Worm (Caenorhabditis elegans) whole organism, L4 larva: ENCODE measurements around the gene T15B7.8.

ENCODE experiments used
- D1046.2 ChIP-seq: fragments of 200-800 bp; sonication (Bioruptor generic); IDR thresholded peaks from 2 replicates; pipeline ENCODE4 v1.3.6; 2022; ENCODE audit warnings: missing genetic modification characterization, missing compliant biosample characterization
- F26F4.8 ChIP-seq: fragments of 200-800 bp; sonication (Bioruptor generic); conservative IDR thresholded peaks from 2 replicates; pipeline ENCODE4 v1.3.6; 2022; ENCODE audit warnings: missing genetic modification characterization, missing compliant biosample characterization
- F44E2.7 ChIP-seq: fragments of 200-800 bp; sonication (Bioruptor generic); IDR thresholded peaks from 2 replicates; pipeline ENCODE4 v2.1.2; 2022; ENCODE audit warnings: missing genetic modification characterization, missing compliant biosample characterization
- T20F7.1 ChIP-seq: fragments of 200-800 bp; sonication (Bioruptor generic); optimal IDR thresholded peaks from 2 replicates; lab custom pipeline; 2018; ENCODE audit warnings: mild to moderate bottlenecking, missing genetic modification characterization, missing compliant biosample characterization
- ZK546.5 ChIP-seq, 2 experiments: sonication (generic microtip); optimal IDR thresholded peaks; 2 replicates each; lab custom pipeline; 2017; ENCODE audit warnings: missing biosample characterization in 2 of 2, missing genetic modification characterization in 2 of 2
- aha-1 ChIP-seq: fragments of 150-350 bp; peaks from one replicate; lab custom pipeline; 2014; ENCODE audit warnings: missing biosample characterization, missing genetic modification characterization
- aly-2 ChIP-seq: sonication (generic microtip); optimal IDR thresholded peaks from 2 replicates; lab custom pipeline; 2018; ENCODE audit warnings: missing biosample characterization, missing genetic modification characterization
- arid-1 ChIP-seq: fragments of 200-800 bp; sonication (Bioruptor generic); conservative IDR thresholded peaks from 2 replicates; pipeline ENCODE4 v1.3.6; 2022; ENCODE audit warnings: missing genetic modification reagents, missing genetic modification characterization, missing compliant biosample characterization
- attf-4 ChIP-seq: sonication (generic microtip); optimal IDR thresholded peaks from 3 replicates; lab custom pipeline; 2017; ENCODE audit warnings: missing biosample characterization, missing genetic modification characterization
- ceh-44 ChIP-seq: fragments of 200-800 bp; sonication (Bioruptor generic); IDR thresholded peaks from 2 replicates; pipeline ENCODE4 v1.3.6; 2022; ENCODE audit warnings: missing genetic modification reagents, missing genetic modification characterization, missing compliant biosample characterization
- ces-1 ChIP-seq: fragments of 150-350 bp; sonication (generic microtip); optimal IDR thresholded peaks from 4 replicates; lab custom pipeline; 2014; ENCODE audit warnings: missing biosample characterization, missing genetic modification reagents, missing genetic modification characterization
- dmd-6 ChIP-seq: fragments of 200-800 bp; sonication (Bioruptor generic); IDR thresholded peaks from 2 replicates; pipeline ENCODE4 v1.3.6; 2022; ENCODE audit warnings: missing genetic modification reagents, missing genetic modification characterization, missing compliant biosample characterization
- dmd-9 ChIP-seq: fragments of 200-800 bp; sonication (Bioruptor generic); IDR thresholded peaks from 2 replicates; pipeline ENCODE4 v1.3.6; 2022; ENCODE audit warnings: missing genetic modification reagents, missing genetic modification characterization, missing compliant biosample characterization
- duxl-1 ChIP-seq: sonication (generic microtip); optimal IDR thresholded peaks from 2 replicates; lab custom pipeline; 2016; ENCODE audit warnings: mild to moderate bottlenecking, missing genetic modification characterization, moderate library complexity, missing compliant biosample characterization; ENCODE audit not compliant: poor library complexity
- dve-1 ChIP-seq: sonication (generic microtip); optimal IDR thresholded peaks from 2 replicates; lab custom pipeline; 2017; ENCODE audit warnings: antibody characterized with exemption, mild to moderate bottlenecking, missing genetic modification characterization, missing compliant biosample characterization; ENCODE audit not compliant: insufficient read depth
- fkh-10 ChIP-seq: fragments of 150-350 bp; optimal IDR thresholded peaks from 2 replicates; lab custom pipeline; 2014; ENCODE audit warnings: missing biosample characterization, missing genetic modification reagents, missing genetic modification characterization
- fos-1 ChIP-seq: fragments of 150-350 bp; optimal IDR thresholded peaks from 2 replicates; lab custom pipeline; 2014; ENCODE audit warnings: missing biosample characterization, missing genetic modification characterization
- gei-8 ChIP-seq: fragments of 200-800 bp; sonication (Bioruptor generic); optimal IDR thresholded peaks from 2 replicates; lab custom pipeline; 2018; ENCODE audit warnings: mild to moderate bottlenecking, missing genetic modification characterization, missing compliant biosample characterization
- hlh-30 ChIP-seq: sonication (generic microtip); optimal IDR thresholded peaks from 2 replicates; lab custom pipeline; 2017; ENCODE audit warnings: antibody characterized with exemption, mild to moderate bottlenecking, missing genetic modification characterization, missing compliant biosample characterization; ENCODE audit not compliant: insufficient read depth
- lim-7 ChIP-seq: fragments of 200-800 bp; sonication (Bioruptor generic); IDR thresholded peaks from 2 replicates; pipeline ENCODE4 v1.3.6; 2022; ENCODE audit warnings: missing genetic modification characterization, missing compliant biosample characterization
- lin-1 ChIP-seq: fragments of 200-800 bp; sonication (Bioruptor generic); IDR thresholded peaks from 2 replicates; pipeline ENCODE4 v1.3.6; 2022; ENCODE audit warnings: missing genetic modification reagents, missing genetic modification characterization, missing compliant biosample characterization
- lin-29 ChIP-seq: fragments of 200-800 bp; sonication (Bioruptor generic); IDR thresholded peaks from 2 replicates; pipeline ENCODE4 v1.3.6; 2022; ENCODE audit warnings: missing genetic modification reagents, missing genetic modification characterization, missing compliant biosample characterization
- lin-38 ChIP-seq: fragments of 200-800 bp; sonication (Bioruptor generic); IDR thresholded peaks from 2 replicates; pipeline ENCODE4 v1.3.6; 2022; ENCODE audit warnings: missing genetic modification reagents, missing genetic modification characterization, missing compliant biosample characterization
- lsy-2 ChIP-seq, 2 experiments: fragments of 150-350 bp in 1 of 2; sonication (generic microtip) in 1 of 2; optimal IDR thresholded peaks; 2 replicates each; lab custom pipeline; 2014 to 2017; ENCODE audit warnings: missing biosample characterization in 2 of 2, missing genetic modification characterization in 2 of 2
- madf-5 ChIP-seq, 2 experiments: fragments of 200-800 bp; sonication (Bioruptor generic); IDR thresholded peaks; 2 replicates each; pipeline ENCODE4 v1.3.6; 2022; ENCODE audit warnings: missing compliant biosample characterization in 2 of 2, missing genetic modification characterization in 2 of 2
- madf-9 ChIP-seq: fragments of 200-800 bp; sonication (Bioruptor generic); conservative IDR thresholded peaks from 2 replicates; pipeline ENCODE4 v1.3.6; 2022; ENCODE audit warnings: missing genetic modification reagents, missing genetic modification characterization, missing compliant biosample characterization
- mes-2 ChIP-seq: sonication (generic microtip); optimal IDR thresholded peaks from 2 replicates; lab custom pipeline; 2016; ENCODE audit warnings: missing genotype, mild to moderate bottlenecking, missing genetic modification characterization, missing compliant biosample characterization; ENCODE audit not compliant: poor library complexity, severe bottlenecking
- mxl-3 ChIP-seq: fragments of 200-800 bp; sonication (Bioruptor generic); optimal IDR thresholded peaks from 2 replicates; lab custom pipeline; 2018; ENCODE audit warnings: mild to moderate bottlenecking, missing genetic modification characterization, missing compliant biosample characterization
- nhr-11 ChIP-seq: fragments of 150-350 bp; optimal IDR thresholded peaks from 2 replicates; lab custom pipeline; 2014; ENCODE audit warnings: missing biosample characterization, missing genetic modification characterization
- nhr-25 ChIP-seq: sonication (generic microtip); optimal IDR thresholded peaks from 2 replicates; lab custom pipeline; 2017; ENCODE audit warnings: missing genetic modification characterization, mild to moderate bottlenecking, missing compliant biosample characterization, antibody characterized with exemption, moderate library complexity, borderline replicate concordance; ENCODE audit not compliant: insufficient read depth
- nhr-28 ChIP-seq: fragments of 150-350 bp; optimal IDR thresholded peaks from 2 replicates; lab custom pipeline; 2014; ENCODE audit warnings: missing biosample characterization, missing genetic modification characterization
- nhr-42 ChIP-seq: fragments of 200-800 bp; sonication (Bioruptor generic); IDR thresholded peaks from 2 replicates; pipeline ENCODE4 v1.3.6; 2022; ENCODE audit warnings: missing genetic modification characterization, missing compliant biosample characterization
- nhr-6 ChIP-seq: fragments of 150-350 bp; optimal IDR thresholded peaks from 2 replicates; lab custom pipeline; 2014; ENCODE audit warnings: missing biosample characterization, missing genetic modification characterization
- nhr-77 ChIP-seq: fragments of 150-350 bp; optimal IDR thresholded peaks from 2 replicates; lab custom pipeline; 2014; ENCODE audit warnings: missing biosample characterization, missing genetic modification characterization
- php-3 ChIP-seq: fragments of 200-800 bp; sonication (Bioruptor generic); IDR thresholded peaks from 2 replicates; pipeline ENCODE4 v1.3.6; 2022; ENCODE audit warnings: missing genetic modification reagents, missing genetic modification characterization, missing compliant biosample characterization
- pqm-1 ChIP-seq: sonication (generic microtip); optimal IDR thresholded peaks from 2 replicates; lab custom pipeline; 2017; ENCODE audit warnings: missing biosample characterization, missing genetic modification characterization
- skn-1 ChIP-seq: fragments of 150-350 bp; optimal IDR thresholded peaks from 2 replicates; lab custom pipeline; 2014; ENCODE audit warnings: missing biosample characterization, missing genetic modification characterization
- snpc-4 ChIP-seq: fragments of 150-350 bp; optimal IDR thresholded peaks from 2 replicates; lab custom pipeline; 2014; ENCODE audit warnings: missing biosample characterization, missing genetic modification characterization
- unc-130 ChIP-seq: sonication (generic microtip); optimal IDR thresholded peaks from 2 replicates; lab custom pipeline; 2016; ENCODE audit warnings: missing genetic modification reagents, missing genetic modification characterization, missing compliant biosample characterization
- unc-62 ChIP-seq, 3 experiments: fragments of 150-350 bp in 1 of 3; sonication (generic microtip); optimal IDR thresholded peaks in 2 of 3; peaks in 1 of 3; 1 replicate in 1 of 3; 2 replicates in 2 of 3; lab custom pipeline; 2014 to 2017; ENCODE audit warnings: missing biosample characterization in 3 of 3, missing genetic modification characterization in 3 of 3, missing genetic modification reagents in 3 of 3, missing genotype in 1 of 3
- zfp-3 ChIP-seq: fragments of 200-800 bp; sonication (Bioruptor generic); conservative IDR thresholded peaks from 2 replicates; pipeline ENCODE4 v1.3.6; 2022; ENCODE audit warnings: missing genetic modification reagents, missing genetic modification characterization, missing compliant biosample characterization

Gene T15B7.8

ce11 chrV:6813862-6814261 lies 7.7 kb upstream of the T15B7.8 start:
- TF ChIP-seq unc-62 (GFP tag; optimal IDR thresholded peaks at IDR 0.05 in 1 of 2; lab: Kevin White, UChicago) (peak in 1 of 2 experiments; percentile 37), unc-62 (tag; optimal IDR thresholded peaks at IDR 0.05; lab: Kevin White, UChicago) (no peak), snpc-4 (no peak), nhr-42 (GFP tag; lab: Robert Waterston, UW) (no peak), aha-1 (tag; lab: Kevin White, UChicago) (peak; percentile 65), dmd-9 (GFP tag; lab: Robert Waterston, UW) (no peak), skn-1 (tag; lab: Kevin White, UChicago) (no peak), lim-7 (GFP tag; lab: Robert Waterston, UW) (no peak), nhr-28 (tag; lab: Kevin White, UChicago) (no peak), F44E2.7 (GFP tag; lab: Robert Waterston, UW) (no peak)
- TF ChIP-seq, all 104 proteins: peak for 2

- TF ChIP-seq duxl-1 (tag; lab: Kevin White, UChicago), result no peak
- TF ChIP-seq attf-4, result no peak
- no peak for TF ChIP-seq arid-1 (GFP tag; lab: Robert Waterston, UW)
- no peak for TF ChIP-seq gei-8
- TF ChIP-seq nhr-11 (tag; lab: Kevin White, UChicago), result no peak
- no peak for TF ChIP-seq T20F7.1 (GFP tag; lab: Kevin White, UChicago)
- TF ChIP-seq aly-2, result no peak
- TF ChIP-seq ces-1 (GFP tag; lab: Kevin White, UChicago), result no peak
- TF ChIP-seq madf-5 (GFP tag; IDR thresholded peaks at IDR 0.05; lab: Robert Waterston, UW), result no peak
- TF ChIP-seq lsy-2 (tag; optimal IDR thresholded peaks at IDR 0.05; lab: Kevin White, UChicago), result no peak
- TF ChIP-seq dve-1 (tag; lab: Kevin White, UChicago), result no peak
- no peak for TF ChIP-seq unc-130
- no peak for TF ChIP-seq nhr-25 (tag; lab: Kevin White, UChicago)
- no peak for TF ChIP-seq mxl-3 (GFP tag; lab: Kevin White, UChicago)
- no peak for TF ChIP-seq hlh-30
- no peak for TF ChIP-seq lin-1
- no peak for TF ChIP-seq lin-38 (GFP tag; lab: Robert Waterston, UW)
- TF ChIP-seq, all 104 proteins: peak for 0
These were observed 4.4 kb upstream of the T15B7.8 start, which contains the start of gene dmsr-14 for ce11 chrV:6817184-6817583. Gene dmsr-14, minus strand, starts transcription at chrV:6817284.

ce11 chrV:6819812-6820211 lies 1.8 kb upstream of the T15B7.8 start, which contains the start of gene dmsr-13:
Gene dmsr-13, minus strand, starts transcription at chrV:6819912.
- no peak for TF ChIP-seq php-3 (GFP tag; lab: Robert Waterston, UW)
- no peak for TF ChIP-seq nhr-6 (tag; lab: Kevin White, UChicago)
- TF ChIP-seq D1046.2 (GFP tag; lab: Robert Waterston, UW), result no peak
- TF ChIP-seq zfp-3 (GFP tag; lab: Robert Waterston, UW), result no peak
- no peak for TF ChIP-seq fkh-10
- no peak for TF ChIP-seq arid-1 (GFP tag; lab: Robert Waterston, UW)
- TF ChIP-seq mes-2, result no peak
- no peak for TF ChIP-seq fos-1 (tag; lab: Kevin White, UChicago)
- no peak for TF ChIP-seq lin-29 (GFP tag; lab: Robert Waterston, UW)
- TF ChIP-seq lin-38 (GFP tag; lab: Robert Waterston, UW), result no peak
- TF ChIP-seq lim-7 (GFP tag; lab: Robert Waterston, UW), result no peak
- TF ChIP-seq madf-9, result no peak

- TF ChIP-seq nhr-28 (tag; lab: Kevin White, UChicago) (peak; percentile 87), F26F4.8 (GFP tag; lab: Robert Waterston, UW) (no peak), ceh-44 (GFP tag; lab: Robert Waterston, UW) (no peak), dmd-6 (GFP tag; lab: Robert Waterston, UW) (peak; percentile 93), T20F7.1 (GFP tag; lab: Kevin White, UChicago) (peak; percentile 4), nhr-77 (tag; lab: Kevin White, UChicago) (peak; percentile 58), pqm-1 (tag; lab: Kevin White, UChicago) (peak; percentile 93), ZK546.5 (tag; optimal IDR thresholded peaks at IDR 0.05; lab: Kevin White, UChicago) (no peak), unc-62 (GFP tag; optimal IDR thresholded peaks at IDR 0.05 in 1 of 2; lab: Kevin White, UChicago) (peak in 1 of 2 experiments; percentile 81), unc-62 (tag; optimal IDR thresholded peaks at IDR 0.05; lab: Kevin White, UChicago) (no peak)
These were observed 1.8 kb downstream of the T15B7.8 start for ce11 chrV:6823432-6823831.
